Worm (Caenorhabditis elegans) whole organism, L4 larva: ENCODE results near the gene rec-8.
A peak's percentile ranks its signal among the peaks of the same experiment; 100 is the strongest.

Experiments
- R02D3.7 ChIP-seq: fragments of 150-350 bp; sonication (generic microtip); optimal IDR thresholded peaks from 3 replicates; lab custom pipeline; 2014; ENCODE audit warnings: missing biosample characterization, missing genetic modification characterization
- T20F7.1 ChIP-seq: fragments of 200-800 bp; sonication (Bioruptor generic); optimal IDR thresholded peaks from 2 replicates; lab custom pipeline; 2018; ENCODE audit warnings: mild to moderate bottlenecking, missing genetic modification characterization, missing compliant biosample characterization
- T26A8.4 ChIP-seq: fragments of 200-800 bp; sonication (Bioruptor generic); IDR thresholded peaks from 2 replicates; pipeline ENCODE4 v1.3.6; 2022; ENCODE audit warnings: missing genetic modification characterization, missing compliant biosample characterization
- Y105C5A.15 ChIP-seq: fragments of 200-800 bp; sonication (Bioruptor generic); IDR thresholded peaks from 2 replicates; pipeline ENCODE4 v1.3.6; 2022; ENCODE audit warnings: missing genetic modification characterization, missing compliant biosample characterization
- Y48G9A.11 ChIP-seq: fragments of 200-800 bp; sonication (Bioruptor generic); IDR thresholded peaks from 2 replicates; pipeline ENCODE4 v1.3.6; 2022; ENCODE audit warnings: missing genetic modification reagents, missing genetic modification characterization, missing compliant biosample characterization
- Y75B8A.6 ChIP-seq: fragments of 200-800 bp; sonication (Bioruptor generic); IDR thresholded peaks from 2 replicates; pipeline ENCODE4 v1.3.6; 2022; ENCODE audit warnings: missing genetic modification reagents, missing genetic modification characterization, missing compliant biosample characterization
- ZK337.2 ChIP-seq: fragments of 200-800 bp; sonication (Bioruptor generic); IDR thresholded peaks from 2 replicates; pipeline ENCODE4 v1.3.6; 2022; ENCODE audit warnings: missing genetic modification reagents, missing genetic modification characterization, missing compliant biosample characterization
- aha-1 ChIP-seq: fragments of 150-350 bp; peaks from one replicate; lab custom pipeline; 2014; ENCODE audit warnings: missing biosample characterization, missing genetic modification characterization
- ceh-32 ChIP-seq: sonication (generic microtip); optimal IDR thresholded peaks from 2 replicates; lab custom pipeline; 2016; ENCODE audit warnings: mild to moderate bottlenecking, missing genetic modification characterization, missing compliant biosample characterization; ENCODE audit not compliant: poor library complexity
- ceh-62 ChIP-seq: sonication (generic microtip); optimal IDR thresholded peaks from 2 replicates; lab custom pipeline; 2017; ENCODE audit warnings: missing biosample characterization, missing genetic modification characterization
- daf-16 ChIP-seq, 3 experiments: sonication (generic microtip); optimal IDR thresholded peaks; 2 replicates each; lab custom pipeline; 2016 to 2017; ENCODE audit warnings: missing genetic modification characterization in 3 of 3, missing genetic modification reagents in 3 of 3, mild to moderate bottlenecking in 2 of 3, missing compliant biosample characterization in 2 of 3, missing biosample characterization in 1 of 3, moderate library complexity in 1 of 3
- daf-8 ChIP-seq: fragments of 200-800 bp; sonication (Bioruptor generic); IDR thresholded peaks from 2 replicates; pipeline ENCODE4 v1.3.6; 2022; ENCODE audit warnings: missing genetic modification characterization, missing compliant biosample characterization
- dpl-1 ChIP-seq: fragments of 150-350 bp; optimal IDR thresholded peaks from 2 replicates; lab custom pipeline; 2014; ENCODE audit warnings: missing biosample characterization, missing genetic modification reagents, missing genetic modification characterization
- dve-1 ChIP-seq: sonication (generic microtip); optimal IDR thresholded peaks from 2 replicates; lab custom pipeline; 2017; ENCODE audit warnings: antibody characterized with exemption, mild to moderate bottlenecking, missing genetic modification characterization, missing compliant biosample characterization; ENCODE audit not compliant: insufficient read depth
- egl-27 ChIP-seq: sonication (generic microtip); optimal IDR thresholded peaks from 3 replicates; lab custom pipeline; 2017; ENCODE audit warnings: missing biosample characterization, missing genetic modification reagents, missing genetic modification characterization
- egl-43 ChIP-seq: fragments of 200-800 bp; sonication (Bioruptor generic); IDR thresholded peaks from 2 replicates; pipeline ENCODE4 v1.3.6; 2022; ENCODE audit warnings: missing genetic modification reagents, missing genetic modification characterization, missing compliant biosample characterization
- hif-1 ChIP-seq, 2 experiments: sonication (generic microtip); optimal IDR thresholded peaks; 2 replicates each; lab custom pipeline; 2016 to 2017; ENCODE audit warnings: missing compliant biosample characterization in 2 of 2, missing genetic modification characterization in 2 of 2, missing genetic modification reagents in 2 of 2, missing genotype in 2 of 2, mild to moderate bottlenecking in 1 of 2
- hlh-11 ChIP-seq: fragments of 200-800 bp; sonication (Bioruptor generic); optimal IDR thresholded peaks from 2 replicates; lab custom pipeline; 2018; ENCODE audit warnings: mild to moderate bottlenecking, missing genetic modification characterization, missing compliant biosample characterization
- hmg-1.1 ChIP-seq: fragments of 200-800 bp; sonication (Bioruptor generic); IDR thresholded peaks from 2 replicates; pipeline ENCODE4 v1.3.6; 2022; ENCODE audit warnings: missing genetic modification reagents, missing genetic modification characterization, missing compliant biosample characterization
- jun-1 ChIP-seq: fragments of 150-350 bp; optimal IDR thresholded peaks from 2 replicates; lab custom pipeline; 2014; ENCODE audit warnings: missing biosample characterization, missing genetic modification reagents, missing genetic modification characterization
- lin-29 ChIP-seq: fragments of 200-800 bp; sonication (Bioruptor generic); IDR thresholded peaks from 2 replicates; pipeline ENCODE4 v1.3.6; 2022; ENCODE audit warnings: missing genetic modification reagents, missing genetic modification characterization, missing compliant biosample characterization
- lin-38 ChIP-seq: fragments of 200-800 bp; sonication (Bioruptor generic); IDR thresholded peaks from 2 replicates; pipeline ENCODE4 v1.3.6; 2022; ENCODE audit warnings: missing genetic modification reagents, missing genetic modification characterization, missing compliant biosample characterization
- lsy-2 ChIP-seq, 2 experiments: fragments of 150-350 bp in 1 of 2; sonication (generic microtip) in 1 of 2; optimal IDR thresholded peaks; 2 replicates each; lab custom pipeline; 2014 to 2017; ENCODE audit warnings: missing biosample characterization in 2 of 2, missing genetic modification characterization in 2 of 2
- mdl-1 ChIP-seq, 2 experiments: fragments of 150-350 bp in 1 of 2; sonication (generic microtip) in 1 of 2; optimal IDR thresholded peaks; 2 replicates each; lab custom pipeline; 2014 to 2017; ENCODE audit warnings: missing biosample characterization in 2 of 2, missing genetic modification characterization in 2 of 2
- mdt-29 ChIP-seq: fragments of 200-800 bp; sonication (Bioruptor generic); IDR thresholded peaks from 2 replicates; pipeline ENCODE4 v1.3.6; 2022; ENCODE audit warnings: missing genetic modification reagents, missing genetic modification characterization, missing compliant biosample characterization
- mep-1 ChIP-seq: fragments of 150-350 bp; sonication (generic microtip); optimal IDR thresholded peaks from 3 replicates; lab custom pipeline; 2014; ENCODE audit warnings: missing biosample characterization, missing genetic modification characterization
- nhr-102 ChIP-seq: sonication (generic microtip); optimal IDR thresholded peaks from 2 replicates; lab custom pipeline; 2016; ENCODE audit warnings: mild to moderate bottlenecking, missing genetic modification characterization, moderate library complexity, missing compliant biosample characterization
- nhr-111 ChIP-seq: fragments of 200-800 bp; sonication (Bioruptor generic); optimal IDR thresholded peaks from 2 replicates; lab custom pipeline; 2018; ENCODE audit warnings: mild to moderate bottlenecking, missing genetic modification characterization, missing compliant biosample characterization
- nhr-41 ChIP-seq: fragments of 200-800 bp; sonication (Bioruptor generic); IDR thresholded peaks from 2 replicates; pipeline ENCODE4 v1.3.6; 2022; ENCODE audit warnings: missing genetic modification reagents, missing genetic modification characterization, missing compliant biosample characterization
- pha-4 ChIP-seq, 2 experiments: fragments of 150-350 bp in 1 of 2; fragments of 200-800 bp in 1 of 2; sonication (Bioruptor generic) in 1 of 2; IDR thresholded peaks in 1 of 2; optimal IDR thresholded peaks in 1 of 2; 2 replicates each; pipeline versions ENCODE4 v1.3.6 to Lab custom; 2014 to 2022; ENCODE audit warnings: missing genetic modification characterization in 2 of 2, missing genetic modification reagents in 2 of 2, missing biosample characterization in 1 of 2, missing compliant biosample characterization in 1 of 2
- set-16 ChIP-seq: fragments of 200-800 bp; sonication (Bioruptor generic); IDR thresholded peaks from 2 replicates; pipeline ENCODE4 v1.3.6; 2022; ENCODE audit warnings: missing genetic modification reagents, missing genetic modification characterization, missing compliant biosample characterization
- snpc-4 ChIP-seq: fragments of 150-350 bp; optimal IDR thresholded peaks from 2 replicates; lab custom pipeline; 2014; ENCODE audit warnings: missing biosample characterization, missing genetic modification characterization
- spr-1 ChIP-seq: sonication (generic microtip); optimal IDR thresholded peaks from 2 replicates; lab custom pipeline; 2016; ENCODE audit warnings: mild to moderate bottlenecking, missing genetic modification characterization, missing compliant biosample characterization
- spr-3 ChIP-seq: fragments of 200-800 bp; sonication (Bioruptor generic); optimal IDR thresholded peaks from 2 replicates; lab custom pipeline; 2018; ENCODE audit warnings: mild to moderate bottlenecking, missing genetic modification characterization, missing compliant biosample characterization
- tag-97 ChIP-seq: fragments of 200-800 bp; sonication (Bioruptor generic); IDR thresholded peaks from 2 replicates; pipeline ENCODE4 v1.3.6; 2022; ENCODE audit warnings: missing genetic modification characterization, missing compliant biosample characterization
- unc-130 ChIP-seq: sonication (generic microtip); optimal IDR thresholded peaks from 2 replicates; lab custom pipeline; 2016; ENCODE audit warnings: missing genetic modification reagents, missing genetic modification characterization, missing compliant biosample characterization
- ztf-11 ChIP-seq: fragments of 150-350 bp; optimal IDR thresholded peaks from 2 replicates; lab custom pipeline; 2014; ENCODE audit warnings: missing biosample characterization, missing genetic modification characterization

The rec-8 gene

ce11 chrIV:13364869-13365268, 11.9 kb upstream of the rec-8 start, which contains the start of gene srsx-25:
srsx-25 (plus strand) TSS chrIV:13365169.
- TF ChIP-seq Y48G9A.11 (no peak), aha-1 (tag; lab: Kevin White, UChicago) (peak; percentile 79)

ce11 chrIV:13360144-13360543, 7.2 kb upstream of the rec-8 start, which contains the start of gene Y62E10A.3:
Y62E10A.3 (minus strand) TSS chrIV:13360244.
- TF ChIP-seq spr-3 (GFP tag; lab: Kevin White, UChicago) (no peak), egl-43 (GFP tag; lab: Robert Waterston, UW) (no peak), lin-29 (GFP tag; lab: Robert Waterston, UW) (no peak)

ce11 chrIV:13358488-13358887, 5.5 kb upstream of the rec-8 start, which contains the start of gene W02A2.8:
W02A2.8 (minus strand) TSS chrIV:13358588.
- TF ChIP-seq hmg-1.1 (GFP tag; lab: Robert Waterston, UW) (no peak), ZK337.2 (GFP tag; lab: Robert Waterston, UW) (0 out of 2 replicates have a peak, but pooled peaks have one; percentile 11)

- no peak for TF ChIP-seq lin-29 (GFP tag; lab: Robert Waterston, UW)
- TF ChIP-seq T20F7.1 (GFP tag; lab: Kevin White, UChicago) = no peak
- TF ChIP-seq unc-130 (GFP tag; lab: Kevin White, UChicago) = no peak
Measured at ce11 chrIV:13356005-13356404, 3.0 kb upstream of the rec-8 start.

- no peak for TF ChIP-seq spr-1 (tag; lab: Kevin White, UChicago)
- no peak for TF ChIP-seq nhr-111
- no peak for TF ChIP-seq daf-8 (GFP tag; lab: Robert Waterston, UW)
- no peak for TF ChIP-seq aha-1 (tag; lab: Kevin White, UChicago)
- TF ChIP-seq T26A8.4 = no peak
- TF ChIP-seq egl-27 = no peak
- no peak for TF ChIP-seq nhr-41 (GFP tag; lab: Robert Waterston, UW)
- TF ChIP-seq Y105C5A.15 = no peak
- no peak for TF ChIP-seq ceh-62 (tag; lab: Kevin White, UChicago)
- no peak for TF ChIP-seq hif-1 (tag; optimal IDR thresholded peaks at IDR 0.05; lab: Kevin White, UChicago)
Measured at ce11 chrIV:13354044-13354443, 1.1 kb upstream of the rec-8 start.

- TF ChIP-seq pha-4 (GFP tag; IDR thresholded peaks at IDR 0.05; lab: Robert Waterston, UW) (peak; percentile 77; the same call in 1 of the 2 replicates), pha-4 (tag; optimal IDR thresholded peaks at IDR 0.05; lab: Kevin White, UChicago) (no peak), dpl-1 (GFP tag; lab: Kevin White, UChicago) (no peak), egl-27 (no peak), egl-43 (GFP tag; lab: Robert Waterston, UW) (peak; percentile 44; the same call in 1 of the 2 replicates), ceh-32 (tag; lab: Kevin White, UChicago) (no peak), jun-1 (tag; lab: Kevin White, UChicago) (no peak), ztf-11 (no peak), mdt-29 (no peak), lin-38 (GFP tag; lab: Robert Waterston, UW) (peak; percentile 31; the same call in 1 of the 2 replicates), set-16 (peak; percentile 78), Y105C5A.15 (0 out of 2 replicates have a peak, but pooled peaks have one; percentile 34)
Measured at ce11 chrIV:13348592-13348991, 4.4 kb downstream of the rec-8 start, which contains the start of gene W02A2.12. W02A2.12 (minus strand) TSS chrIV:13348831.

ce11 chrIV:13347232-13347715, 5.7 kb downstream of the rec-8 start, which contains the start of gene W02A2.9:
W02A2.9 (plus strand) TSS chrIV:13347665.
- peak; percentile 72 for TF ChIP-seq dve-1 (tag; lab: Kevin White, UChicago)
- no peak for TF ChIP-seq T20F7.1 (GFP tag; lab: Kevin White, UChicago)
- TF ChIP-seq daf-16 (GFP tag; optimal IDR thresholded peaks at IDR 0.05; lab: Kevin White, UChicago) = no peak
- TF ChIP-seq daf-16 (tag; optimal IDR thresholded peaks at IDR 0.05; lab: Kevin White, UChicago) = peak; percentile 95
- TF ChIP-seq nhr-102 = no peak
- TF ChIP-seq hif-1 (tag; optimal IDR thresholded peaks at IDR 0.05; lab: Kevin White, UChicago) = peak in 1 of 2 experiments; percentile 57
- TF ChIP-seq Y75B8A.6 (GFP tag; lab: Robert Waterston, UW) = no peak
- no peak for TF ChIP-seq R02D3.7 (tag; lab: Kevin White, UChicago)
- TF ChIP-seq mep-1 = no peak
- no peak for TF ChIP-seq ceh-32 (tag; lab: Kevin White, UChicago)
- TF ChIP-seq hlh-11 = peak; percentile 52
- TF ChIP-seq ztf-11 = no peak
- TF ChIP-seq tag-97 (GFP tag; lab: Robert Waterston, UW) = no peak
- TF ChIP-seq snpc-4 (tag; lab: Kevin White, UChicago) = no peak
- TF ChIP-seq lsy-2 (tag; optimal IDR thresholded peaks at IDR 0.05; lab: Kevin White, UChicago) = peak; percentile 11 to 49
- TF ChIP-seq mdl-1 (tag; optimal IDR thresholded peaks at IDR 0.05; lab: Kevin White, UChicago) = peak in 1 of 2 experiments; percentile 37
- no peak for TF ChIP-seq hmg-1.1 (GFP tag; lab: Robert Waterston, UW)
